Fruit fly (Drosophila melanogaster) whole organism, adult: ENCODE measurements around the gene Trhn.

ENCODE experiments used
- CG11617 ChIP-seq: fragments of 200-800 bp; sonication (Bioruptor generic); optimal IDR thresholded peaks from 2 replicates; lab custom pipeline; 2017; ENCODE audit warnings: mild to moderate bottlenecking, missing biosample characterization, missing genetic modification reagents, missing genetic modification characterization
- Clk ChIP-seq: fragments of 200-800 bp; sonication (Bioruptor generic); optimal IDR thresholded peaks from 2 replicates; lab custom pipeline; 2017; ENCODE audit warnings: missing biosample characterization, missing genetic modification characterization
- Mnt ChIP-seq: fragments of 200-800 bp; sonication (Bioruptor generic); optimal IDR thresholded peaks from 2 replicates; lab custom pipeline; 2016; ENCODE audit warnings: missing biosample characterization, mild to moderate bottlenecking, missing genetic modification characterization
- cic ChIP-seq: fragments of 200-800 bp; sonication (Bioruptor generic); optimal IDR thresholded peaks from 2 replicates; lab custom pipeline; 2017; ENCODE audit warnings: missing biosample characterization, mild to moderate bottlenecking, missing genetic modification characterization, moderate library complexity
- ovo ChIP-seq: fragments of 200-800 bp; sonication (Bioruptor generic); optimal IDR thresholded peaks from 2 replicates; lab custom pipeline; 2016; ENCODE audit warnings: missing biosample characterization, missing genetic modification characterization

- TF ChIP-seq ovo: no peak
- no peak for TF ChIP-seq Clk (GFP tag; lab: Kevin White, UChicago)
- no peak for TF ChIP-seq cic
- TF ChIP-seq Mnt: no peak
- TF ChIP-seq CG11617 (GFP tag; lab: Kevin White, UChicago): no peak
Observed at dm6 chr3L:1151691-1152090, 41.3 kb downstream of the Trhn start.
